Fruit fly (Drosophila melanogaster) whole organism, embryonic: ENCODE measurements around the gene NKCC.

Experiments
- Aef1 ChIP-seq: fragments of 200-800 bp; sonication (Bioruptor generic); IDR thresholded peaks from 3 replicates; pipeline ENCODE4 v1.3.6; 2022; ENCODE audit warnings: missing biosample characterization, missing genetic modification characterization
- B-H1 ChIP-seq: fragments of 200-800 bp; sonication (Bioruptor generic); IDR thresholded peaks from 3 replicates; pipeline ENCODE4 v1.3.6; 2022; ENCODE audit warnings: missing biosample characterization, missing genetic modification characterization
- CG10209 ChIP-seq: fragments of 200-800 bp; sonication (Bioruptor generic); optimal IDR thresholded peaks from 3 replicates; lab custom pipeline; 2017; ENCODE audit warnings: missing biosample characterization, mild to moderate bottlenecking, missing genetic modification characterization, missing genetic modification reagents
- CG10267 ChIP-seq: fragments of 200-800 bp; sonication (Bioruptor generic); optimal IDR thresholded peaks from 2 replicates; lab custom pipeline; 2018; ENCODE audit warnings: missing biosample characterization, mild to moderate bottlenecking, missing genetic modification characterization, moderate library complexity
- CG12299 ChIP-seq: fragments of 200-800 bp; sonication (Bioruptor generic); optimal IDR thresholded peaks from 2 replicates; lab custom pipeline; 2018; ENCODE audit warnings: missing biosample characterization, mild to moderate bottlenecking, missing genetic modification characterization
- CG13424 ChIP-seq: fragments of 200-800 bp; sonication (Bioruptor generic); optimal IDR thresholded peaks from 2 replicates; lab custom pipeline; 2019; ENCODE audit warnings: missing biosample characterization, mild to moderate bottlenecking, missing genetic modification characterization, moderate library complexity
- CG13624 ChIP-seq: fragments of 200-800 bp; sonication (Bioruptor generic); optimal IDR thresholded peaks from 2 replicates; lab custom pipeline; 2016; ENCODE audit warnings: missing biosample characterization, missing genetic modification characterization
- CG17328 ChIP-seq: fragments of 200-800 bp; sonication (Bioruptor generic); IDR thresholded peaks from 2 replicates; pipeline ENCODE4 v1.3.6; 2022; ENCODE audit warnings: missing biosample characterization, missing genetic modification characterization
- CG17385 ChIP-seq: fragments of 200-800 bp; sonication (Bioruptor generic); optimal IDR thresholded peaks from 3 replicates; lab custom pipeline; 2018; ENCODE audit warnings: missing biosample characterization, mild to moderate bottlenecking, missing genetic modification characterization
- CG2678 ChIP-seq: fragments of 200-800 bp; sonication (Bioruptor generic); optimal IDR thresholded peaks from 3 replicates; lab custom pipeline; 2019; ENCODE audit warnings: missing biosample characterization, mild to moderate bottlenecking, missing genetic modification characterization, moderate library complexity
- CG32772 ChIP-seq: fragments of 200-800 bp; sonication (Bioruptor generic); IDR thresholded peaks from 2 replicates; pipeline ENCODE4 v1.3.6; 2022; ENCODE audit warnings: missing biosample characterization, missing genetic modification characterization
- CG34422 ChIP-seq: fragments of 200-800 bp; sonication (Bioruptor generic); IDR thresholded peaks from 3 replicates; pipeline ENCODE4 v1.3.6; 2022; ENCODE audit warnings: missing biosample characterization, missing genetic modification characterization
- CG3838 ChIP-seq: fragments of 200-800 bp; sonication (Bioruptor generic); optimal IDR thresholded peaks from 3 replicates; lab custom pipeline; 2016; ENCODE audit warnings: missing biosample characterization, missing genetic modification characterization
- CG4282 ChIP-seq: fragments of 200-800 bp; sonication (Bioruptor generic); optimal IDR thresholded peaks from 2 replicates; lab custom pipeline; 2016; ENCODE audit warnings: missing biosample characterization, missing genetic modification characterization
- CG4328 ChIP-seq: fragments of 200-800 bp; sonication (Bioruptor generic); optimal IDR thresholded peaks from 3 replicates; lab custom pipeline; 2017; ENCODE audit warnings: missing biosample characterization, missing genetic modification reagents, missing genetic modification characterization
- CG4730 ChIP-seq: fragments of 200-800 bp; sonication (Bioruptor generic); IDR thresholded peaks from 2 replicates; pipeline ENCODE4 v1.3.6; 2022; ENCODE audit warnings: missing biosample characterization, missing genetic modification characterization
- CG4820 ChIP-seq: fragments of 200-800 bp; sonication (Bioruptor generic); optimal IDR thresholded peaks from 3 replicates; lab custom pipeline; 2016; ENCODE audit warnings: missing biosample characterization, missing genetic modification characterization
- CG5245 ChIP-seq: fragments of 200-800 bp; sonication (Bioruptor generic); optimal IDR thresholded peaks from 3 replicates; lab custom pipeline; 2016; ENCODE audit warnings: missing biosample characterization, missing genetic modification characterization
- CG5953 ChIP-seq: fragments of 200-800 bp; sonication (Bioruptor generic); IDR thresholded peaks from 2 replicates; pipeline ENCODE4 v1.3.6; 2022; ENCODE audit warnings: missing biosample characterization, missing genetic modification characterization
- CG7987 ChIP-seq: fragments of 200-800 bp; sonication (Bioruptor generic); optimal IDR thresholded peaks from 2 replicates; lab custom pipeline; 2018; ENCODE audit warnings: missing biosample characterization, mild to moderate bottlenecking, missing genetic modification characterization, moderate library complexity
- CG8089 ChIP-seq: fragments of 200-800 bp; sonication (Bioruptor generic); optimal IDR thresholded peaks from 3 replicates; lab custom pipeline; 2016; ENCODE audit warnings: missing biosample characterization, missing genetic modification characterization
- CG8478 ChIP-seq: fragments of >200 bp; optimal IDR thresholded peaks from 2 replicates; lab custom pipeline; 2018
- CG9727 ChIP-seq: fragments of 200-800 bp; sonication (Bioruptor generic); optimal IDR thresholded peaks from 3 replicates; lab custom pipeline; 2017; ENCODE audit warnings: missing biosample characterization, mild to moderate bottlenecking, missing genetic modification characterization
- CG9876 ChIP-seq: fragments of 200-800 bp; sonication (Bioruptor generic); optimal IDR thresholded peaks from 2 replicates; lab custom pipeline; 2016; ENCODE audit warnings: missing biosample characterization, missing genetic modification characterization
- CG9932 ChIP-seq: fragments of 200-800 bp; sonication (Bioruptor generic); IDR thresholded peaks from 2 replicates; pipeline ENCODE4 v1.3.6; 2022; ENCODE audit warnings: missing biosample characterization, missing genetic modification characterization
- Doc3 ChIP-seq: fragments of 200-800 bp; sonication (Bioruptor generic); IDR thresholded peaks from 3 replicates; pipeline ENCODE4 v1.3.6; 2022; ENCODE audit warnings: missing biosample characterization, missing genetic modification characterization; ENCODE audit not compliant: partially characterized antibody
- E2f1 ChIP-seq: fragments of 200-800 bp; sonication (Bioruptor generic); IDR thresholded peaks from 2 replicates; pipeline ENCODE4 v1.3.6; 2022; ENCODE audit warnings: missing biosample characterization, missing genetic modification characterization
- Eip74EF ChIP-seq, 2 experiments: fragments of 200-800 bp in 1 of 2; fragments of >200 bp in 1 of 2; sonication (Bioruptor generic) in 1 of 2; optimal IDR thresholded peaks; 2 replicates each; lab custom pipeline; 2017 to 2019; ENCODE audit warnings: missing biosample characterization in 2 of 2, missing genetic modification characterization in 2 of 2, mild to moderate bottlenecking in 1 of 2, moderate library complexity in 1 of 2
- Fer3 ChIP-seq: fragments of 200-800 bp; sonication (Bioruptor generic); optimal IDR thresholded peaks from 2 replicates; lab custom pipeline; 2018; ENCODE audit warnings: missing biosample characterization, mild to moderate bottlenecking, missing genetic modification characterization, moderate library complexity
- Gsc ChIP-seq: fragments of 200-800 bp; sonication (Bioruptor generic); IDR thresholded peaks from 2 replicates; pipeline ENCODE4 v1.3.6; 2022; ENCODE audit warnings: missing biosample characterization, missing genetic modification characterization
- HLH54F ChIP-seq: fragments of 200-800 bp; sonication (Bioruptor generic); optimal IDR thresholded peaks from 3 replicates; lab custom pipeline; 2016; ENCODE audit warnings: missing biosample characterization, missing genetic modification characterization
- HmgZ ChIP-seq: fragments of 200-800 bp; sonication (Bioruptor generic); optimal IDR thresholded peaks from 2 replicates; lab custom pipeline; 2018; ENCODE audit warnings: missing biosample characterization, mild to moderate bottlenecking, missing genetic modification characterization
- Mad ChIP-seq: fragments of 200-800 bp; sonication (Bioruptor generic); optimal IDR thresholded peaks from 2 replicates; lab custom pipeline; 2016; ENCODE audit warnings: missing biosample characterization, missing genetic modification characterization
- Meics ChIP-seq: fragments of 200-800 bp; sonication (Bioruptor generic); optimal IDR thresholded peaks from 2 replicates; lab custom pipeline; 2017; ENCODE audit warnings: missing biosample characterization, mild to moderate bottlenecking, missing genetic modification characterization
- Nf-YA ChIP-seq: fragments of 200-800 bp; sonication (Bioruptor generic); IDR thresholded peaks from 2 replicates; pipeline ENCODE4 v1.3.6; 2022; ENCODE audit warnings: missing biosample characterization, missing genetic modification characterization
- Oaz ChIP-seq: fragments of 200-800 bp; sonication (Bioruptor generic); IDR thresholded peaks from 2 replicates; pipeline ENCODE4 v1.3.6; 2022; ENCODE audit warnings: missing biosample characterization, missing genetic modification characterization
- Sry-δ ChIP-seq: fragments of 200-800 bp; sonication (Bioruptor generic); optimal IDR thresholded peaks from 2 replicates; lab custom pipeline; 2016; ENCODE audit warnings: missing biosample characterization, missing genetic modification characterization
- ap ChIP-seq: fragments of 200-800 bp; sonication (Bioruptor generic); IDR thresholded peaks from 2 replicates; pipeline ENCODE4 v1.3.6; 2022; ENCODE audit warnings: missing biosample characterization, missing genetic modification characterization
- ara ChIP-seq: fragments of 200-800 bp; sonication (Bioruptor generic); IDR thresholded peaks from 2 replicates; pipeline ENCODE4 v1.3.6; 2022; ENCODE audit warnings: missing biosample characterization, missing genetic modification characterization
- bsh ChIP-seq, 2 experiments: fragments of 200-800 bp; sonication (Bioruptor generic); optimal IDR thresholded peaks; 2 replicates each; lab custom pipeline; 2017 to 2018; ENCODE audit warnings: mild to moderate bottlenecking in 2 of 2, missing biosample characterization in 2 of 2, missing genetic modification characterization in 2 of 2, moderate library complexity in 1 of 2
- emc ChIP-seq: fragments of 200-800 bp; sonication (Bioruptor generic); optimal IDR thresholded peaks from 2 replicates; lab custom pipeline; 2016; ENCODE audit warnings: missing biosample characterization, missing genetic modification characterization
- exex ChIP-seq: fragments of 200-800 bp; sonication (Bioruptor generic); optimal IDR thresholded peaks from 4 replicates; lab custom pipeline; 2018; ENCODE audit warnings: missing biosample characterization, mild to moderate bottlenecking, missing genetic modification characterization, moderate library complexity
- fd64A ChIP-seq: fragments of 200-800 bp; sonication (Bioruptor generic); optimal IDR thresholded peaks from 3 replicates; lab custom pipeline; 2018; ENCODE audit warnings: missing biosample characterization, mild to moderate bottlenecking, missing genetic modification characterization
- fd96Cb ChIP-seq: fragments of 200-800 bp; sonication (Bioruptor generic); optimal IDR thresholded peaks from 2 replicates; lab custom pipeline; 2018; ENCODE audit warnings: missing biosample characterization, mild to moderate bottlenecking, missing genetic modification characterization, moderate library complexity
- gcm ChIP-seq: fragments of 200-800 bp; sonication (Bioruptor generic); optimal IDR thresholded peaks from 2 replicates; lab custom pipeline; 2019; ENCODE audit warnings: missing biosample characterization, mild to moderate bottlenecking, missing genetic modification characterization, moderate library complexity
- mam ChIP-seq: fragments of 200-800 bp; sonication (Bioruptor generic); optimal IDR thresholded peaks from 3 replicates; lab custom pipeline; 2016; ENCODE audit warnings: missing biosample characterization, missing genetic modification characterization
- sna ChIP-seq: fragments of 200-800 bp; sonication (Bioruptor generic); IDR thresholded peaks from 2 replicates; pipeline ENCODE4 v1.3.6; 2022; ENCODE audit warnings: missing biosample characterization, missing genetic modification characterization; ENCODE audit not compliant: partially characterized antibody
- sob ChIP-seq: fragments of 200-800 bp; sonication (Bioruptor generic); IDR thresholded peaks from 2 replicates; pipeline ENCODE4 v1.3.6; 2022; ENCODE audit warnings: missing biosample characterization, missing genetic modification characterization
- trem ChIP-seq: fragments of 200-800 bp; optimal IDR thresholded peaks from 3 replicates; lab custom pipeline; 2019; ENCODE audit warnings: missing biosample characterization, mild to moderate bottlenecking, missing genetic modification characterization, moderate library complexity
- vfl ChIP-seq: fragments of 200-800 bp; sonication (Bioruptor generic); optimal IDR thresholded peaks from 2 replicates; lab custom pipeline; 2016; ENCODE audit warnings: missing biosample characterization, missing genetic modification characterization
- vvl ChIP-seq: fragments of 200-800 bp; sonication (Bioruptor generic); IDR thresholded peaks from 2 replicates; pipeline ENCODE4 v1.3.6; 2022; ENCODE audit warnings: missing biosample characterization, missing genetic modification characterization

The NKCC gene

DNA sequence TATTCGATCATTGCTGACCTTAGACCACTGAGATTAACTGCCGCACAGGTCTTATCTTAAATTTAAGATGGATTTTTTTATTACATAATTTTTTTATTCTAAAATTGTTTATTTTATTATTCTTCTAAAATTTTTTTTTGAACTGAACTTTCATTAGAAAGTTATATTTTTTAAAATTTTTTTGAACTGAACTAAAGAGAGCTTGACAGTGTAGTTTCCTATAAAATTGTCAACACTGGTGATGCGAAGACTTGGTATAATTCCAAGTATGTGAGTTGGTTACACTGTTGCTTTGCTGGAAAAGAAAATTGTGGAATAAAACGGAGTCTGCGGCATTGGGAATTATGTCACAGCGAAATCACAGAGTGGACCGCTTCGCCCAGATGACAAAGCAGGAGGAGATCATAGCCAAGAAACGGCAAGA is 17.2 kb downstream of the NKCC start, which contains the start of gene CG31550 (continued):
- TF ChIP-seq exex (tag; lab: Kevin White, UChicago) (no peak), fd64A (GFP tag; lab: Kevin White, UChicago) (no peak), Sry-δ (no peak), B-H1 (peak; percentile 60), CG9932 (GFP tag; lab: Robert Waterston, UW) (peak; percentile 90), Doc3 (GFP tag; lab: Robert Waterston, UW) (no peak), CG34422 (peak; percentile 67; the same call in 1 of the 3 replicates), E2f1 (GFP tag; lab: Robert Waterston, UW) (peak; percentile 62; the same call in 1 of the 2 replicates), Aef1 (GFP tag; lab: Robert Waterston, UW) (peak; percentile 71), CG12299 (tag; lab: Kevin White, UChicago) (no peak), CG7987 (peak; percentile 25), emc (GFP tag; lab: Kevin White, UChicago) (peak; percentile 1), Oaz (peak; percentile 35; the same call in 1 of the 2 replicates), CG8478 (no peak), CG13424 (tag; lab: Kevin White, UChicago) (peak; percentile 77), CG4730 (peak; percentile 67), CG4820 (GFP tag; lab: Kevin White, UChicago) (peak; percentile 29), CG9876 (GFP tag; lab: Kevin White, UChicago) (peak; percentile 18), CG2678 (tag; lab: Kevin White, UChicago) (peak; percentile 82), vfl (GFP tag; lab: Kevin White, UChicago) (peak; percentile 11), Mad (GFP tag; lab: Kevin White, UChicago) (peak; percentile 6), sna (GFP tag; lab: Robert Waterston, UW) (no peak), CG3838 (no peak), CG17328 (peak; percentile 67; the same call in 1 of the 2 replicates), CG17385 (peak; percentile 65), Gsc (GFP tag; lab: Robert Waterston, UW) (no peak), sob (GFP tag; lab: Robert Waterston, UW) (peak; percentile 84), CG5953 (peak; percentile 31; the same call in 1 of the 2 replicates), Meics (GFP tag; lab: Kevin White, UChicago) (peak; percentile 67), mam (GFP tag; lab: Kevin White, UChicago) (peak; percentile 69), CG13624 (GFP tag; lab: Kevin White, UChicago) (peak; percentile 59), vvl (GFP tag; lab: Robert Waterston, UW) (peak; percentile 84), CG10267 (tag; lab: Kevin White, UChicago) (peak; percentile 92), fd96Cb (tag; lab: Kevin White, UChicago) (peak; percentile 54), HLH54F (GFP tag; lab: Kevin White, UChicago) (peak; percentile 58), ara (GFP tag; lab: Robert Waterston, UW) (peak; percentile 55; the same call in 1 of the 2 replicates), CG4328 (GFP tag; lab: Kevin White, UChicago) (no peak), Fer3 (tag; lab: Kevin White, UChicago) (peak; percentile 74), CG4282 (GFP tag; lab: Kevin White, UChicago) (no peak), ap (GFP tag; lab: Robert Waterston, UW) (peak; percentile 68), Eip74EF (GFP tag; optimal IDR thresholded peaks at IDR 0.05; lab: Kevin White, UChicago) (no peak), trem (tag; lab: Kevin White, UChicago) (peak; percentile 60), bsh (GFP tag; optimal IDR thresholded peaks at IDR 0.05; lab: Kevin White, UChicago) (peak in 1 of 2 experiments; percentile 70), CG10209 (GFP tag; lab: Kevin White, UChicago) (peak; percentile 60), gcm (no peak), CG8089 (GFP tag; lab: Kevin White, UChicago) (no peak), CG5245 (no peak), CG32772 (GFP tag; lab: Robert Waterston, UW) (peak; percentile 68), CG9727 (GFP tag; lab: Kevin White, UChicago) (peak; percentile 77), HmgZ (tag; lab: Kevin White, UChicago) (peak; percentile 40), Nf-YA (GFP tag; lab: Robert Waterston, UW) (0 out of 2 replicates have a peak, but pooled peaks have one; percentile 8)
